Fruit fly (Drosophila melanogaster) whole organism, embryonic: ENCODE results near the gene gukh.

ENCODE experiments used
- Abd-B ChIP-seq: fragments of 200-800 bp; sonication (Bioruptor generic); optimal IDR thresholded peaks from 2 replicates; lab custom pipeline; 2018; ENCODE audit warnings: missing biosample characterization, mild to moderate bottlenecking, missing genetic modification characterization, moderate library complexity
- CG10979 ChIP-seq: fragments of 200-800 bp; sonication (Bioruptor generic); optimal IDR thresholded peaks from 2 replicates; lab custom pipeline; 2018; ENCODE audit warnings: missing biosample characterization, mild to moderate bottlenecking, missing genetic modification characterization, moderate library complexity
- CG17361 ChIP-seq: fragments of 200-800 bp; sonication (Bioruptor generic); IDR thresholded peaks from 3 replicates; pipeline ENCODE4 v1.3.6; 2022; ENCODE audit warnings: missing biosample characterization, missing genetic modification characterization
- CG2712 ChIP-seq: fragments of 200-800 bp; optimal IDR thresholded peaks from 3 replicates; lab custom pipeline; 2019; ENCODE audit warnings: missing biosample characterization, mild to moderate bottlenecking, missing genetic modification characterization, moderate library complexity
- CG3847 ChIP-seq: fragments of 200-800 bp; sonication (Bioruptor generic); IDR thresholded peaks from 2 replicates; pipeline ENCODE4 v1.3.6; 2022; ENCODE audit warnings: missing biosample characterization, missing genetic modification characterization
- CG7556 ChIP-seq: fragments of 200-800 bp; sonication (Bioruptor generic); optimal IDR thresholded peaks from 2 replicates; lab custom pipeline; 2017; ENCODE audit warnings: missing biosample characterization, mild to moderate bottlenecking, missing genetic modification characterization
- Dref ChIP-seq: fragments of 200-800 bp; sonication (Bioruptor generic); IDR thresholded peaks from 2 replicates; pipeline ENCODE4 v1.3.6; 2022; ENCODE audit warnings: missing biosample characterization, missing genetic modification characterization
- Nf-YA ChIP-seq: fragments of 200-800 bp; sonication (Bioruptor generic); IDR thresholded peaks from 2 replicates; pipeline ENCODE4 v1.3.6; 2022; ENCODE audit warnings: missing biosample characterization, missing genetic modification characterization
- crol ChIP-seq: fragments of 200-800 bp; sonication (Bioruptor generic); IDR thresholded peaks from 2 replicates; pipeline ENCODE4 v1.3.6; 2022; ENCODE audit warnings: missing biosample characterization, missing genetic modification characterization
- grau ChIP-seq: fragments of 200-800 bp; optimal IDR thresholded peaks from 3 replicates; lab custom pipeline; 2019; ENCODE audit warnings: missing biosample characterization, mild to moderate bottlenecking, missing genetic modification characterization, moderate library complexity
- lilli ChIP-seq: fragments of 200-800 bp; sonication (Bioruptor generic); optimal IDR thresholded peaks from 3 replicates; lab custom pipeline; 2016; ENCODE audit warnings: missing biosample characterization, missing genetic modification characterization
- pzg ChIP-seq: fragments of 200-800 bp; sonication (Bioruptor generic); optimal IDR thresholded peaks from 3 replicates; lab custom pipeline; 2018; ENCODE audit warnings: missing biosample characterization, mild to moderate bottlenecking, missing genetic modification characterization, moderate library complexity
- twi ChIP-seq: fragments of 200-800 bp; optimal IDR thresholded peaks from 2 replicates; lab custom pipeline; 2019; ENCODE audit warnings: missing biosample characterization, mild to moderate bottlenecking, missing genetic modification characterization, moderate library complexity

Gene gukh

DNA sequence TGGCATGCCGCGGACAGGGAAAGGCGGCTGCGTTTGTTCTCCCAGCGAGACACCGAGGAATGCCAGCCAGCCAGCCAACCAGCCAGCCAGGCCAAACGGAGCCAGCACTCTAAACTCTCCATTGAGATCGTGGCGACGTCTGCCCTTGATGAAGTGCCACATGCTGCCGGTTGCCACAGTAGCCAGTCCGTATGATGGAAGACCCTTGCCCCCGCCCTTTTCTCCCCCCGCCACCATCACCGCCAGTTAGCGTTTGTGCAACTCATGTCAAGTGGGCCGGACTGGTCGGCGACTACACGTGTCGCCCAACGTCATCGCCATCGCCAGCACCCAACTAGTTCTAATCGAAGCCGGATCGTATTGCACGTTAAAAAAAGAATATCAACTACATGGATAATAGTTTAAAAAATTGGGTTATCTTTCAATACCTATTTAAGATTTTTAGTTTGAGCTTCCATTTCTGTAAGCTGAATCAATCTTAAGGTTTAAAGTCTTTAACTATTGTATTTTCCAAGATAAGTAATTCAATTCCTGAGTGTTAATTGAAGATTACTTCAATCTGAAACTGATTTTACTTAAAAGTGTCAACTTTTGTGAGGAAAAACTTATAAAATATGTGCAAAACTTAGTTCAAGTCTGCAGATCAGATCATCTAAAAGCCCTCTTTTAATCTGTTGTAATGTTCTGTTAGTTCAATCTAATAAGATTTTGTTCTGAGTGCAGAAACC, 86.6 kb downstream of the gukh start (continued):
- 0 out of 2 replicates have a peak, but pooled peaks have one; percentile 8 for TF ChIP-seq CG3847 (GFP tag; lab: Robert Waterston, UW)
- TF ChIP-seq crol (GFP tag; lab: Robert Waterston, UW), result peak; percentile 50
- TF ChIP-seq pzg (GFP tag; lab: Kevin White, UChicago), result no peak
- TF ChIP-seq CG7556 (GFP tag; lab: Kevin White, UChicago), result peak; percentile 17
- no peak for TF ChIP-seq Dref (GFP tag; lab: Robert Waterston, UW)
- TF ChIP-seq Nf-YA (GFP tag; lab: Robert Waterston, UW), result no peak
- TF ChIP-seq grau (tag; lab: Kevin White, UChicago), result peak; percentile 20
- TF ChIP-seq twi (tag; lab: Kevin White, UChicago), result peak; percentile 68
- peak; percentile 49; the same call in 2 of the 3 replicates for TF ChIP-seq CG17361 (GFP tag; lab: Robert Waterston, UW)
- peak; percentile 33 for TF ChIP-seq CG2712 (tag; lab: Kevin White, UChicago)
- peak; percentile 11 for TF ChIP-seq CG10979
- TF ChIP-seq, all 482 proteins: peak for 23

DNA sequence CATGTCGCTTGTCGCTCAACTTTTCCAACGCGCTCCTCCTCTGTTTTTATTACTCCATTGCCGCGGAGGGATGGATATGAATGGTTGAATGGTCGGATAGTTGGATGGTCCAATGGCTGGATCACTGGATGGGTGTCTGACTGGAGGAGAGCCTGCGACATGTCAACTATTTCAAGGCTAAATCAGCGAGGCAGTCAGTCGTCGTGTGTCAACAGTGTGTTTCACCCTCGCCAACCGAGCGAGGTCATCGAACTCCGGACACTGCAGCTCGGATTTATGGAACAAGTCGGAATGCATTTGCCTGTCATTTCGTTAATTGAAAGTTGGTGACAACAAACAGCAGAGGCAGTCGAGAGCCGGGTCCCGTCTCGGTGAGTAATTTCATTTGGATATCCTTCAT, 88.1 kb downstream of the gukh start:
- TF ChIP-seq lilli (GFP tag; lab: Kevin White, UChicago), result no peak
- peak; percentile 45 for TF ChIP-seq twi (tag; lab: Kevin White, UChicago)
- TF ChIP-seq Abd-B (GFP tag; lab: Kevin White, UChicago), result no peak
